Fruit fly (Drosophila melanogaster): ENCODE results near the gene CG13698.

CG13698 gene

DNA sequence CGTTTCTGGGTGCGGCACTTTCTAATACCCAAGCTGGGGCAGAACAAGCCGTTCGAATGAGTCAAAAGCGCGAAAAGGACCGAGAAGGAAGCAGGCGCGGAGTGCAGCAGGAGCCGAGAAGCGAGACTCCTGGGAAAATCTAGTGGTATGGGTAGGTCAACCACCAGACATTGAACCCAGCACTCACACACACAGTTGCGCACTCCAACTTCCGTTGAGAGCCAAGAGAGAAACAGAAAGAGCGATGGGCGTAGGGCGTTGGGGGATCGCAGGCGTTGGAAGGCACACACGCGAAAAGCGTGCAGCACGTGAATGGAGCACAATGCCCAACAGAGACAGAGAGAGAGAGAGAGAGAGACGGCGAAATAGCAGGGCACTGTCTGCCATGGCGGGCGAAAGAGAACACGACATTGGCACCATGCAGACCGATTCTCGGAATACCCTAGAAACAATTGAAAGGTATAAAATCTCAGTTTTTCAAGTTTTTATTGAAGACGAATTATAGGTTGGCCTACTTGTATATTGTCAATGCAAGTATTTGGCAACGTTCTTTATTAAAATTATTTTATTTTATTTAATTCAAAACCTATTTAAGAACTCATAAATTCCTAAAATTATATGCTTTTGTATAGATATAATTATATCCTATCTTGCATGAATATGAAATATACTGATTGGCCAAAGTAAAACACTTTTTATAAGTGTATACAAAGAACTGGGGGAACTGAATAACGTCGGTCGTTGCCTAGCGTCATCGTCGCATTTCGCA lies 28.1 kb downstream of the CG13698 start (continued):
- no peak for TF ChIP-seq CG8089 (GFP tag; optimal IDR thresholded peaks at IDR 0.05)
- TF ChIP-seq CG11085 (GFP tag; IDR thresholded peaks at IDR 0.05), result no peak
- no peak for TF ChIP-seq CG17802 (tag; optimal IDR thresholded peaks at IDR 0.05)
- TF ChIP-seq yki (optimal IDR thresholded peaks at IDR 0.05), result no peak
- no peak for TF ChIP-seq Mad (GFP tag; optimal IDR thresholded peaks at IDR 0.05)
- peak; percentile 27 for TF ChIP-seq tin (GFP tag; optimal IDR thresholded peaks at IDR 0.05)
- TF ChIP-seq CG13287 (GFP tag; IDR thresholded peaks at IDR 0.05; ENCODE audit: partially characterized antibody), result no peak
- peak; percentile 42 for TF ChIP-seq CG17385 (GFP tag; optimal IDR thresholded peaks at IDR 0.05)
- TF ChIP-seq gcm (GFP tag; optimal IDR thresholded peaks at IDR 0.05), result no peak
- no peak for TF ChIP-seq dmrt99B (tag; optimal IDR thresholded peaks at IDR 0.05)
- peak; percentile 68 for TF ChIP-seq Ets65A (GFP tag)
- TF ChIP-seq CG6175 (GFP tag; IDR thresholded peaks at IDR 0.05), result no peak
- TF ChIP-seq ci (GFP tag; IDR thresholded peaks at IDR 0.05), result no peak
- no peak for TF ChIP-seq CG12942 (GFP tag; optimal IDR thresholded peaks at IDR 0.05)
- no peak; the same call in 1 of the 2 replicates for TF ChIP-seq lmd (GFP tag; IDR thresholded peaks at IDR 0.05)
- no peak for TF ChIP-seq CG18011 (GFP tag; optimal IDR thresholded peaks at IDR 0.05)
- no peak for TF ChIP-seq CG9609 (GFP tag; optimal IDR thresholded peaks at IDR 0.05)
- TF ChIP-seq maf-S (GFP tag; optimal IDR thresholded peaks at IDR 0.05), result no peak
- TF ChIP-seq fd96Cb (tag; optimal IDR thresholded peaks at IDR 0.05), result peak; percentile 47

DNA sequence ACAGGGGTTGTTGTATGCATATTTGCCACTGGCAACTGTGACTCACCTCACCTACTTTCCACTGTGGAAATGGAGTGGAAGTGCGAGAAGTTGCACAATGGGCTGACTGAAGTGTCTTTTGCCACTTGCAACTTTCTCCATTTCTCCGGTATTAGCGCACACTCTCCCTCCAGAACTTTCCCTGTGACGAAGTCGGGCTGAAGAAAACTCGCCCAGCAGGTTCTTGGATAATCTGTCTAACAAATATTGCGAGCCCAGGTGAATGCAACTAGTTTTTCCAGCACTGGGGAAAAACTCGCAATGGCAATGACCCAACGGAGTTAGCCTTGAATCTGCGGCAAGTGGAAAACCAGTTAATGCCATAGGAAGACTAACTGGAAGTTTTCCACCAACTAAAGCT lies 29.3 kb downstream of the CG13698 start:
- TF ChIP-seq bsh (GFP tag; optimal IDR thresholded peaks at IDR 0.05) (peak in 1 of 2 experiments; percentile 22), stwl (tag; optimal IDR thresholded peaks at IDR 0.05) (peak; percentile 20), Blimp-1 (GFP tag; optimal IDR thresholded peaks at IDR 0.05) (peak; percentile 73), CG15073 (GFP tag; optimal IDR thresholded peaks at IDR 0.05) (no peak), dan (GFP tag; IDR thresholded peaks at IDR 0.05) (no peak)

DNA sequence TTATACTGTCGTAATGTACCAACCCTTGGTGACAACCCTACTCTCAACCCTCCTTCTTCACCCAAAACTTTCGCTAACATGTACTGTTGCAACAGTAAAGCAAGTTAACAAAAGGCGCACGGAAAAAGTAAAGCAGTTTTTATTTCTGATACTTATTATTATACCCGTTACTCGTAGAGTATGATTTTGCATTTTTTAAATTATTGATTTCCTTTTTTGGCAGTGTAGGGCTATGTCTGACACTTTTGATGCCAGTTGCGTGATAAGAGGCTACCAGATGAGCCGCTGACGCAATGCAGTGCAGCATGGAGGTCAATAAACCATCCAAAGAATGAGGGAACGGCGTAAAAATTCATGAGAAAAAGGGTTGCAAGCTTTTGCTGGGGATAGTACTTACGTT lies 30.1 kb downstream of the CG13698 start:
- TF ChIP-seq Myb (GFP tag; optimal IDR thresholded peaks at IDR 0.05), result no peak
- TF ChIP-seq emc (GFP tag; optimal IDR thresholded peaks at IDR 0.05), result no peak
- TF ChIP-seq dysf (GFP tag; IDR thresholded peaks at IDR 0.05), result no peak
- no peak for TF ChIP-seq CG12104 (GFP tag; optimal IDR thresholded peaks at IDR 0.05)
- no peak for TF ChIP-seq gsb (GFP tag; IDR thresholded peaks at IDR 0.05)
- no peak for TF ChIP-seq Bgb (GFP tag; IDR thresholded peaks at IDR 0.05; ENCODE audit: partially characterized antibody)
- TF ChIP-seq CG30431 (GFP tag; optimal IDR thresholded peaks at IDR 0.05), result no peak
- TF ChIP-seq hkb (optimal IDR thresholded peaks at IDR 0.05), result no peak
- no peak for TF ChIP-seq hkb (GFP tag; IDR thresholded peaks at IDR 0.05)
- no peak for TF ChIP-seq CG17568 (GFP tag; optimal IDR thresholded peaks at IDR 0.05)
- no peak for TF ChIP-seq CG10267 (tag; optimal IDR thresholded peaks at IDR 0.05)
- no peak for TF ChIP-seq abd-A (tag; optimal IDR thresholded peaks at IDR 0.05)
- no peak for TF ChIP-seq sqz (GFP tag; optimal IDR thresholded peaks at IDR 0.05)
- no peak for TF ChIP-seq D19B (GFP tag; optimal IDR thresholded peaks at IDR 0.05)
- TF ChIP-seq HLH4C (GFP tag; IDR thresholded peaks at IDR 0.05; ENCODE audit: partially characterized antibody), result no peak
- no peak for TF ChIP-seq CG30020 (tag; optimal IDR thresholded peaks at IDR 0.05)
- no peak for TF ChIP-seq sd (tag; optimal IDR thresholded peaks at IDR 0.05)
